Fruit fly (Drosophila melanogaster) whole organism, prepupa: Measurements from ENCODE around the gene dre4.

Experiments
- CG10631 ChIP-seq: fragments of 200-800 bp; sonication (Bioruptor generic); optimal IDR thresholded peaks from 2 replicates; lab custom pipeline; 2016; ENCODE audit warnings: missing biosample characterization, missing genetic modification characterization
- CG11294 ChIP-seq: fragments of 200-800 bp; sonication (Bioruptor generic); IDR thresholded peaks from 2 replicates; pipeline ENCODE4 v1.3.6; 2022; ENCODE audit warnings: missing biosample characterization, missing genetic modification characterization
- CG11902 ChIP-seq: fragments of 200-800 bp; sonication (Bioruptor generic); optimal IDR thresholded peaks from 3 replicates; lab custom pipeline; 2016; ENCODE audit warnings: missing biosample characterization, missing genetic modification characterization
- CG15336 ChIP-seq: fragments of 200-800 bp; sonication (Bioruptor generic); IDR thresholded peaks from 2 replicates; pipeline ENCODE4 v1.3.6; 2022; ENCODE audit warnings: missing biosample characterization, missing genetic modification characterization
- CG1621 ChIP-seq: fragments of 200-800 bp; sonication (Bioruptor generic); optimal IDR thresholded peaks from 3 replicates; lab custom pipeline; 2018; ENCODE audit warnings: missing biosample characterization, mild to moderate bottlenecking, missing genetic modification characterization
- CG16779 ChIP-seq: fragments of 200-800 bp; sonication (Bioruptor generic); optimal IDR thresholded peaks from 3 replicates; lab custom pipeline; 2017; ENCODE audit warnings: missing biosample characterization, mild to moderate bottlenecking, missing genetic modification characterization
- CG34406 ChIP-seq: fragments of 200-800 bp; sonication (Bioruptor generic); optimal IDR thresholded peaks from 3 replicates; lab custom pipeline; 2016; ENCODE audit warnings: missing biosample characterization, missing genetic modification characterization
- CG3919 ChIP-seq: fragments of 200-800 bp; sonication (Bioruptor generic); optimal IDR thresholded peaks from 3 replicates; lab custom pipeline; 2016; ENCODE audit warnings: missing biosample characterization, missing genetic modification characterization
- CG4318 ChIP-seq: fragments of 200-800 bp; sonication (Bioruptor generic); optimal IDR thresholded peaks from 3 replicates; lab custom pipeline; 2017; ENCODE audit warnings: missing biosample characterization, mild to moderate bottlenecking, missing genetic modification characterization
- CG6163 ChIP-seq: fragments of 200-800 bp; sonication (Bioruptor generic); IDR thresholded peaks from 3 replicates; pipeline ENCODE4 v1.3.6; 2022; ENCODE audit warnings: missing biosample characterization, missing genetic modification characterization
- CG6792 ChIP-seq: fragments of 200-800 bp; sonication (Bioruptor generic); optimal IDR thresholded peaks from 3 replicates; lab custom pipeline; 2016; ENCODE audit warnings: missing biosample characterization, missing genetic modification characterization
- CG6854 ChIP-seq: fragments of 200-800 bp; sonication (Bioruptor generic); optimal IDR thresholded peaks from 2 replicates; lab custom pipeline; 2017; ENCODE audit warnings: missing biosample characterization, mild to moderate bottlenecking, missing genetic modification characterization
- CG8319 ChIP-seq: fragments of 200-800 bp; sonication (Bioruptor generic); optimal IDR thresholded peaks from 3 replicates; lab custom pipeline; 2016; ENCODE audit warnings: missing biosample characterization, missing genetic modification characterization
- CG8632 ChIP-seq: fragments of 200-800 bp; sonication (Bioruptor generic); optimal IDR thresholded peaks from 3 replicates; lab custom pipeline; 2016; ENCODE audit warnings: missing biosample characterization, missing genetic modification characterization
- Eip75B ChIP-seq: fragments of 200-800 bp; sonication (Bioruptor generic); optimal IDR thresholded peaks from 3 replicates; lab custom pipeline; 2016; ENCODE audit warnings: missing biosample characterization, missing genetic modification characterization
- Eip78C ChIP-seq: fragments of 200-800 bp; sonication (Bioruptor generic); peaks from one replicate; lab custom pipeline; 2016; ENCODE audit warnings: missing biosample characterization, missing genetic modification characterization
- Ets21C ChIP-seq: fragments of 200-800 bp; sonication (Bioruptor generic); optimal IDR thresholded peaks from 3 replicates; lab custom pipeline; 2016; ENCODE audit warnings: missing biosample characterization, missing genetic modification characterization
- Hr38 ChIP-seq: sonication (Bioruptor generic); optimal IDR thresholded peaks from 2 replicates; lab custom pipeline; 2016; ENCODE audit warnings: missing biosample characterization, missing genetic modification characterization
- Hr4 ChIP-seq: fragments of 200-800 bp; sonication (Bioruptor generic); optimal IDR thresholded peaks from 3 replicates; lab custom pipeline; 2016; ENCODE audit warnings: missing biosample characterization, missing genetic modification characterization
- Sox102F ChIP-seq: fragments of 200-800 bp; sonication (Bioruptor generic); optimal IDR thresholded peaks from 2 replicates; lab custom pipeline; 2016; ENCODE audit warnings: missing biosample characterization, mild to moderate bottlenecking, missing genetic modification characterization
- achi ChIP-seq: fragments of 200-800 bp; sonication (Bioruptor generic); optimal IDR thresholded peaks from 3 replicates; lab custom pipeline; 2016; ENCODE audit warnings: missing biosample characterization, missing genetic modification characterization
- cyc ChIP-seq: fragments of 200-800 bp; sonication (Bioruptor generic); optimal IDR thresholded peaks from 3 replicates; lab custom pipeline; 2016; ENCODE audit warnings: missing biosample characterization, missing genetic modification characterization
- dsx ChIP-seq: fragments of 200-800 bp; optimal IDR thresholded peaks from 3 replicates; lab custom pipeline; 2019; ENCODE audit warnings: missing biosample characterization, mild to moderate bottlenecking, missing genetic modification characterization, moderate library complexity; ENCODE audit not compliant: poor library complexity, severe bottlenecking
- eg ChIP-seq: fragments of 200-800 bp; sonication (Bioruptor generic); IDR thresholded peaks from 3 replicates; pipeline ENCODE4 v1.3.6; 2022; ENCODE audit warnings: missing biosample characterization, missing genetic modification characterization
- fd85E ChIP-seq: fragments of 200-800 bp; sonication (Bioruptor generic); optimal IDR thresholded peaks from 3 replicates; lab custom pipeline; 2016; ENCODE audit warnings: missing biosample characterization, missing genetic modification characterization
- fkh ChIP-seq: fragments of 200-800 bp; sonication (Bioruptor generic); optimal IDR thresholded peaks from 3 replicates; lab custom pipeline; 2017; ENCODE audit warnings: missing biosample characterization, mild to moderate bottlenecking, missing genetic modification characterization, moderate library complexity
- lz ChIP-seq: fragments of 200-800 bp; sonication (Bioruptor generic); optimal IDR thresholded peaks from 3 replicates; lab custom pipeline; 2016; ENCODE audit warnings: missing biosample characterization, missing genetic modification characterization
- net ChIP-seq: fragments of 200-800 bp; sonication (Bioruptor generic); optimal IDR thresholded peaks from 3 replicates; lab custom pipeline; 2016; ENCODE audit warnings: missing biosample characterization, missing genetic modification characterization
- salr ChIP-seq, 2 experiments: fragments of 200-800 bp; sonication (Bioruptor generic); optimal IDR thresholded peaks; 3 replicates each; lab custom pipeline; 2016 to 2018; ENCODE audit warnings: missing biosample characterization in 2 of 2, missing genetic modification characterization in 2 of 2, mild to moderate bottlenecking in 1 of 2
- spab ChIP-seq: fragments of 200-800 bp; sonication (Bioruptor generic); optimal IDR thresholded peaks from 2 replicates; lab custom pipeline; 2017; ENCODE audit warnings: missing biosample characterization, mild to moderate bottlenecking, missing genetic modification characterization, missing genetic modification reagents
- ss ChIP-seq, 2 experiments: fragments of 200-800 bp; sonication (Bioruptor generic); optimal IDR thresholded peaks; 2 replicates in 1 of 2; 3 replicates in 1 of 2; lab custom pipeline; 2017 to 2018; ENCODE audit warnings: mild to moderate bottlenecking in 2 of 2, missing biosample characterization in 2 of 2, missing genetic modification characterization in 2 of 2, moderate library complexity in 1 of 2
- svp ChIP-seq: fragments of 200-800 bp; sonication (Bioruptor generic); peaks from one replicate; lab custom pipeline; 2016; ENCODE audit warnings: missing biosample characterization, missing genetic modification characterization

dre4 gene

dm6 chr3L:1886125-1886544 lies 10.0 kb upstream of the dre4 start (continued):
- TF ChIP-seq CG11294 (GFP tag; lab: Robert Waterston, UW) (peak; percentile 96), CG16779 (tag; lab: Kevin White, UChicago) (peak; percentile 96), spab (GFP tag; lab: Kevin White, UChicago) (peak; percentile 98), CG11902 (GFP tag; lab: Kevin White, UChicago) (peak; percentile 92), CG15336 (GFP tag; lab: Robert Waterston, UW) (peak; percentile 99), ss (GFP tag; optimal IDR thresholded peaks at IDR 0.05; lab: Kevin White, UChicago) (peak; percentile 93 to 95), Sox102F (GFP tag; lab: Kevin White, UChicago) (peak; percentile 90), achi (GFP tag; lab: Kevin White, UChicago) (peak; percentile 97), CG34406 (GFP tag; lab: Kevin White, UChicago) (peak; percentile 92), Hr38 (GFP tag; lab: Kevin White, UChicago) (peak; percentile 90), lz (peak; percentile 91), CG10631 (GFP tag; lab: Kevin White, UChicago) (peak; percentile 96), Ets21C (GFP tag; lab: Kevin White, UChicago) (peak; percentile 84), CG6792 (GFP tag; lab: Kevin White, UChicago) (peak; percentile 89), CG3919 (GFP tag; lab: Kevin White, UChicago) (peak; percentile 99)

- TF ChIP-seq CG6163 (GFP tag; lab: Robert Waterston, UW) (peak; percentile 34; the same call in 1 of the 3 replicates), CG8632 (GFP tag; lab: Kevin White, UChicago) (no peak), CG4318 (GFP tag; lab: Kevin White, UChicago) (no peak), eg (GFP tag; lab: Robert Waterston, UW) (peak; percentile 45; the same call in 1 of the 3 replicates)
Measured at dm6 chr3L:1885436-1885835, 9.3 kb upstream of the dre4 start, which contains the start of gene Tmhs. Gene Tmhs (plus strand): TSS chr3L:1885657.

DNA sequence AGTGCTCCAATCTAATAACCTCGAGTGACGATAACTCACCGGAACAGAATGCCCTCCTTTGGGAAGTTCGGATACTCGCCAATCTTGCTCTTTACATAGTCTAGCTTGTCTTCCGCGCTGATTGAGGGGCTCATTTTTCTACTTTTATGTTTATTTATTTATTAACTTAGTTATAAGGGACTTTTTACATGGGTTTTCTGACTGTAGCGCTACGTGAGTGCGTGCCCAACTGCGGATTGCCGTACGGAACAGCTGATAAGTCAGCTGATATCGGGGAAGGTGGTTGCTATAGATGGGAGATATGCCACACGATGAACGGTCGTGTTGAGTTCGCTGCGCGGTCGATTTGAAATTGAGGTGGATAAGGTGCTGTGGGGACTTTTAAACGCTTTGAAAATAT lies 8.5 kb upstream of the dre4 start, which contains the start of gene Aprt:
Gene Aprt (minus strand): TSS at position 368 of the 400 bp plus-strand sequence.
- peak; percentile 29 for TF ChIP-seq fkh (GFP tag; lab: Kevin White, UChicago)
- TF ChIP-seq CG15336 (GFP tag; lab: Robert Waterston, UW): no peak
- peak; percentile 90 for TF ChIP-seq svp
- peak; percentile 48 for TF ChIP-seq Eip78C (GFP tag; lab: Kevin White, UChicago)
- TF ChIP-seq CG6854: no peak
- TF ChIP-seq cyc (GFP tag; lab: Kevin White, UChicago): no peak
- TF ChIP-seq dsx (GFP tag; lab: Kevin White, UChicago): peak; percentile 4
- TF ChIP-seq CG1621 (tag; lab: Kevin White, UChicago): peak; percentile 99
- TF ChIP-seq eg (GFP tag; lab: Robert Waterston, UW): no peak
- TF ChIP-seq fd85E (GFP tag; lab: Kevin White, UChicago): no peak

DNA sequence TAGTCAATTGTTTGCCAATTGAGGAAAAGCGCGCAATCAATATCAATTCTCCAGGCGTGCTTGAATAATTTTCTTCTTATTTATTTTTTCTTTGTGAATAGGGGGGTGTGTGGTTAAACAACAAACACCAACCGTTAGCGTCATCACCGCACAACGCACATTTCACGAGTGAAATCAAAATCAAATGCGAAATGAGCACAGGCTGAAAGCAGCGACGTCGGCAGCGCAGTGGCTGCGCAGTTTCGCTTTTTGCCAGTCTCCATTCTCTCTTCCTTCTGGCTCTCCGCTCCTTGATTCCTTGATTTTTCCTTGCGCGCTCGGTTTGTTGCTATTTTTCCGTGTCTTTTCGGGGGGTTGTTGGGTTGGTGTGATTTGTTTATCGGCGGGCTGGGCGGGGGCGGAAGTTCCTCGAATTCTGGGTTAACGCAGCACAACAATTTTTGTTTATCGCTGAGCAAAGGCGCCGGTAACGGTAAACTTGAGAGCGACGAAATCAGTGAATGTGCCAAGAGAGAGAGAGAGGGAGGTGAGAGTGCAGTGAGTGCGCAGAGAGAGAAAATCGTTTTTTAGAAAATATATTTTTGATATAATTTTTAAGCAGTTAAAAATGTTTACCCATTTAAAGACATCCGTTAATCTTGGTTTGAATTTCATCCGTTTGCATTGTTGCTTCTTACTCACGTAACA lies 6.9 kb upstream of the dre4 start, which contains the start of gene CG13937:
Gene CG13937 (minus strand): TSS at position 174 of the 687 bp plus-strand sequence.
- TF ChIP-seq CG8319: no peak
- TF ChIP-seq Eip78C (GFP tag; lab: Kevin White, UChicago): peak; percentile 40
- TF ChIP-seq fkh (GFP tag; lab: Kevin White, UChicago): peak; percentile 11

DNA sequence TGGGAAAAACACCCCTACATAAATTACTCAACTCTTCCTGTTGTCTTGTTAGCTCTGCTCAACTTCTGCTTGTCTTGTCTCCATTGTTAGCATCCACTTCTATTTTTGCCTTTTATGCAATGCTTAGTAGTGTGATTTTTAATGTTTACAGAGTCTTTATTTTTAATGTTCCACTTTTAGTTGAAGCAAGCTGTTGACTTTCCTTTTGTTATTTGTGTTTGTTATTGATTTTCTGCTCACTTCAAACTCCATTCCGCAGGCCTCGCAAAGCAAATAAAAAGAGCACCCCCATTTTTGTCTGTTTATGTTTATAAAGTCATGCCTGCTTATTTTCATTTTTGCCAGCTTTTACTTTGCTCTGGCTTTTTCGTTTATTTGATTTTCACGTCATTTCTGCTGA lies 5.8 kb upstream of the dre4 start:
- TF ChIP-seq net (GFP tag; lab: Kevin White, UChicago) (no peak), Eip78C (GFP tag; lab: Kevin White, UChicago) (peak; percentile 51), salr (GFP tag; optimal IDR thresholded peaks at IDR 0.05; lab: Kevin White, UChicago) (no peak), fkh (GFP tag; lab: Kevin White, UChicago) (peak; percentile 20), Hr4 (GFP tag; lab: Kevin White, UChicago) (no peak), Eip75B (no peak), CG6854 (no peak)
- TF ChIP-seq, all 60 proteins: peak for 2
